Fruit fly (Drosophila melanogaster): ENCODE measurements around the gene CG5708.

Gene CG5708

dm6 chr2L:10272224-10272623 lies 45.6 kb upstream of the CG5708 start, which contains the start of gene trk:
Gene trk (minus strand): TSS chr2L:10272324.
- TF ChIP-seq CG9817 (tag; optimal IDR thresholded peaks at IDR 0.05): no peak
- no peak for TF ChIP-seq tup (GFP tag; optimal IDR thresholded peaks at IDR 0.05)
- TF ChIP-seq stwl (tag; optimal IDR thresholded peaks at IDR 0.05): no peak
- no peak for TF ChIP-seq br (optimal IDR thresholded peaks at IDR 0.05)

dm6 chr2L:10269854-10270253 lies 43.2 kb upstream of the CG5708 start, which contains the start of gene Mulk:
Gene Mulk (plus strand): TSS chr2L:10270051.
- TF ChIP-seq zfh1 (GFP tag; IDR thresholded peaks at IDR 0.05): no peak
- no peak for TF ChIP-seq CG6683 (GFP tag; optimal IDR thresholded peaks at IDR 0.05)
- peak; percentile 23 for TF ChIP-seq MESR4 (GFP tag; optimal IDR thresholded peaks at IDR 0.05)
- TF ChIP-seq scrt (GFP tag; optimal IDR thresholded peaks at IDR 0.05): no peak
- TF ChIP-seq MBD-R2 (GFP tag; IDR thresholded peaks at IDR 0.05): peak; percentile 76
- no peak for TF ChIP-seq CG2875 (GFP tag; optimal IDR thresholded peaks at IDR 0.05)
- no peak for TF ChIP-seq CG10462 (GFP tag; optimal IDR thresholded peaks at IDR 0.05)
- TF ChIP-seq CG4820 (GFP tag; optimal IDR thresholded peaks at IDR 0.05): no peak
- no peak for TF ChIP-seq vvl (GFP tag; IDR thresholded peaks at IDR 0.05)
- TF ChIP-seq gsb-n (tag; optimal IDR thresholded peaks at IDR 0.05): no peak
- peak; percentile 5 for TF ChIP-seq CG4617 (GFP tag; optimal IDR thresholded peaks at IDR 0.05; ENCODE audit: borderline replicate concordance)
- TF ChIP-seq CG10209 (GFP tag; optimal IDR thresholded peaks at IDR 0.05): no peak
- TF ChIP-seq rib (GFP tag; IDR thresholded peaks at IDR 0.05): no peak
- peak in 1 of 2 experiments; percentile 40 for TF ChIP-seq eve (GFP tag; optimal IDR thresholded peaks at IDR 0.05)
- peak; percentile 14; the same call in 1 of the 3 replicates for TF ChIP-seq row (GFP tag; IDR thresholded peaks at IDR 0.05)
- peak; percentile 31 for TF ChIP-seq pzg (GFP tag; optimal IDR thresholded peaks at IDR 0.05)
- no peak for TF ChIP-seq unpg (GFP tag; optimal IDR thresholded peaks at IDR 0.05)
- no peak for TF ChIP-seq CG7372 (GFP tag; IDR thresholded peaks at IDR 0.05)
- TF ChIP-seq Dll (GFP tag; IDR thresholded peaks at IDR 0.05; ENCODE audit: partially characterized antibody): 0 out of 4 replicates have a peak, but pooled peaks have one; percentile 29
- TF ChIP-seq CG15073 (GFP tag; optimal IDR thresholded peaks at IDR 0.05): no peak
- no peak for TF ChIP-seq CG14710 (tag; optimal IDR thresholded peaks at IDR 0.05)
- no peak for TF ChIP-seq CG11085 (GFP tag; IDR thresholded peaks at IDR 0.05)
- no peak for TF ChIP-seq CG2199 (GFP tag; IDR thresholded peaks at IDR 0.05)
- peak; percentile 0 to 84 for TF ChIP-seq crp (GFP tag; optimal IDR thresholded peaks at IDR 0.05)
- peak; percentile 98 for TF ChIP-seq wek (GFP tag; optimal IDR thresholded peaks at IDR 0.05)
- TF ChIP-seq hbn (GFP tag; IDR thresholded peaks at IDR 0.05; ENCODE audit: partially characterized antibody): peak; percentile 36; the same call in 1 of the 2 replicates
- peak; percentile 40 for TF ChIP-seq CG5180 (GFP tag; optimal IDR thresholded peaks at IDR 0.05)
- TF ChIP-seq YL-1 (GFP tag; optimal IDR thresholded peaks at IDR 0.05): peak; percentile 29
- TF ChIP-seq danr (GFP tag; IDR thresholded peaks at IDR 0.05): no peak
- no peak for TF ChIP-seq CG10959 (GFP tag; IDR thresholded peaks at IDR 0.05)
- no peak for TF ChIP-seq fd102C (GFP tag; optimal IDR thresholded peaks at IDR 0.05)
- TF ChIP-seq CG9609 (GFP tag; optimal IDR thresholded peaks at IDR 0.05): no peak
- peak; percentile 10 for TF ChIP-seq HmgZ (tag; optimal IDR thresholded peaks at IDR 0.05)
- TF ChIP-seq CG3407 (GFP tag; optimal IDR thresholded peaks at IDR 0.05): no peak
- TF ChIP-seq gfzf (GFP tag; optimal IDR thresholded peaks at IDR 0.05): peak; percentile 9
- TF ChIP-seq pfk (GFP tag; optimal IDR thresholded peaks at IDR 0.05): peak; percentile 91
- peak; percentile 19 for TF ChIP-seq dm (GFP tag; optimal IDR thresholded peaks at IDR 0.05)
- TF ChIP-seq pan (optimal IDR thresholded peaks at IDR 0.05): no peak
- TF ChIP-seq pan (GFP tag; optimal IDR thresholded peaks at IDR 0.05 in 1 of 2, IDR thresholded peaks at IDR 0.05 in 1 of 2): no peak
- TF ChIP-seq CG1603 (tag; optimal IDR thresholded peaks at IDR 0.05): peak; percentile 95
- no peak for TF ChIP-seq CG10565 (GFP tag; optimal IDR thresholded peaks at IDR 0.05)
- no peak for TF ChIP-seq TFAM (GFP tag; optimal IDR thresholded peaks at IDR 0.05)
- TF ChIP-seq CG34422 (GFP tag; IDR thresholded peaks at IDR 0.05): 0 out of 3 replicates have a peak, but pooled peaks have one; percentile 11
- peak in 1 of 2 experiments; percentile 81 for TF ChIP-seq Pdp1 (GFP tag; optimal IDR thresholded peaks at IDR 0.05)
- TF ChIP-seq bbx (GFP tag; IDR thresholded peaks at IDR 0.05; ENCODE audit: partially characterized antibody): no peak

Measured in whole organism, embryonic.